Comparison of ENCODE assay signal across 1 fruit fly cellular context in genomic region chr2L:19542268-19542773, dm6.
A peak's percentile ranks its signal among the peaks of the same experiment; 100 is the strongest.
TF ChIP-seq lines count a peak whose summit lies in the region.

No protein-coding gene starts in this region.

TF ChIP-seq in whole organism, embryonic, 481 proteins besides CTCF, POLR2A, EP300 and RAD21 (continued from another document and continues in another):
- TF ChIP-seq zen (tag; optimal IDR thresholded peaks at IDR 0.05; lab: Kevin White, UChicago) (peak; percentile 8), CG15073 (GFP tag; optimal IDR thresholded peaks at IDR 0.05; lab: Kevin White, UChicago) (no peak), Aef1 (GFP tag; IDR thresholded peaks at IDR 0.05; lab: Robert Waterston, UW) (no peak), CG6683 (GFP tag; optimal IDR thresholded peaks at IDR 0.05; lab: Kevin White, UChicago) (no peak), slou (GFP tag; optimal IDR thresholded peaks at IDR 0.05; lab: Kevin White, UChicago) (no peak), E2f2 (GFP tag; IDR thresholded peaks at IDR 0.05; lab: Robert Waterston, UW) (peak; percentile 67), CG6791 (GFP tag; IDR thresholded peaks at IDR 0.05; lab: Robert Waterston, UW; ENCODE audit: partially characterized antibody) (peak; percentile 95), CG10462 (GFP tag; optimal IDR thresholded peaks at IDR 0.05; lab: Kevin White, UChicago) (no peak), CG6175 (GFP tag; IDR thresholded peaks at IDR 0.05; lab: Robert Waterston, UW) (no peak), CG10147 (GFP tag; optimal IDR thresholded peaks at IDR 0.05; lab: Kevin White, UChicago) (no peak), Ets97D (GFP tag; optimal IDR thresholded peaks at IDR 0.05; lab: Kevin White, UChicago) (peak; percentile 10), CG32767 (GFP tag; IDR thresholded peaks at IDR 0.05; lab: Robert Waterston, UW) (0 out of 2 replicates have a peak, but pooled peaks have one; percentile 15), CG12155 (GFP tag; optimal IDR thresholded peaks at IDR 0.05; lab: Kevin White, UChicago) (no peak), onecut (GFP tag; IDR thresholded peaks at IDR 0.05; lab: Robert Waterston, UW) (peak; percentile 8; the same call in 1 of the 2 replicates), CG10431 (GFP tag; optimal IDR thresholded peaks at IDR 0.05; lab: Kevin White, UChicago) (no peak), Oaz (GFP tag; IDR thresholded peaks at IDR 0.05; lab: Robert Waterston, UW) (no peak), slbo (GFP tag; IDR thresholded peaks at IDR 0.05; lab: Robert Waterston, UW) (no peak), cato (GFP tag; optimal IDR thresholded peaks at IDR 0.05; lab: Kevin White, UChicago; ENCODE audit: borderline replicate concordance) (no peak), CG3838 (GFP tag; optimal IDR thresholded peaks at IDR 0.05; lab: Kevin White, UChicago) (no peak), pan (optimal IDR thresholded peaks at IDR 0.05; lab: Kevin White, UChicago) (no peak), pan (GFP tag; optimal IDR thresholded peaks at IDR 0.05 in 1 of 2, IDR thresholded peaks at IDR 0.05 in 1 of 2) (no peak), tna (GFP tag; IDR thresholded peaks at IDR 0.05; lab: Robert Waterston, UW; ENCODE audit: partially characterized antibody) (peak; percentile 92), BtbVII (GFP tag; optimal IDR thresholded peaks at IDR 0.05; lab: Kevin White, UChicago) (peak; percentile 18), CG13894 (tag; optimal IDR thresholded peaks at IDR 0.05; lab: Kevin White, UChicago) (peak; percentile 28), ro (GFP tag; IDR thresholded peaks at IDR 0.05; lab: Robert Waterston, UW) (no peak), Vsx1 (GFP tag; optimal IDR thresholded peaks at IDR 0.05; lab: Kevin White, UChicago) (no peak), dpn (GFP tag; optimal IDR thresholded peaks at IDR 0.05; lab: Kevin White, UChicago) (no peak), Kr (GFP tag; optimal IDR thresholded peaks at IDR 0.05; lab: Kevin White, UChicago) (no peak), exex (tag; optimal IDR thresholded peaks at IDR 0.05; lab: Kevin White, UChicago) (peak; percentile 10), pb (GFP tag; optimal IDR thresholded peaks at IDR 0.05; lab: Kevin White, UChicago) (no peak), eyg (GFP tag; optimal IDR thresholded peaks at IDR 0.05; lab: Kevin White, UChicago) (no peak), Meics (GFP tag; optimal IDR thresholded peaks at IDR 0.05; lab: Kevin White, UChicago) (no peak), nerfin-2 (GFP tag; IDR thresholded peaks at IDR 0.05; lab: Robert Waterston, UW; ENCODE audit: partially characterized antibody) (peak; percentile 95), amos (GFP tag; IDR thresholded peaks at IDR 0.05; lab: Robert Waterston, UW; ENCODE audit: partially characterized antibody) (peak; percentile 79; the same call in 1 of the 2 replicates), CG33213 (GFP tag; optimal IDR thresholded peaks at IDR 0.05; lab: Kevin White, UChicago) (peak; percentile 19), CG10366 (GFP tag; IDR thresholded peaks at IDR 0.05; lab: Robert Waterston, UW) (no peak), br (optimal IDR thresholded peaks at IDR 0.05; lab: Kevin White, UChicago) (no peak), grau (tag; optimal IDR thresholded peaks at IDR 0.05; lab: Kevin White, UChicago) (peak; percentile 6), lmd (GFP tag; IDR thresholded peaks at IDR 0.05; lab: Robert Waterston, UW) (no peak), CG17385 (GFP tag; optimal IDR thresholded peaks at IDR 0.05; lab: Kevin White, UChicago) (no peak), grn (GFP tag; optimal IDR thresholded peaks at IDR 0.05; lab: Kevin White, UChicago) (peak; percentile 62), CG31441 (GFP tag; IDR thresholded peaks at IDR 0.05; lab: Robert Waterston, UW) (peak; percentile 62), shn (GFP tag; optimal IDR thresholded peaks at IDR 0.05; lab: Kevin White, UChicago) (no peak), CG2129 (GFP tag; IDR thresholded peaks at IDR 0.05; lab: Robert Waterston, UW; ENCODE audit: partially characterized antibody) (peak; percentile 62), aop (GFP tag; IDR thresholded peaks at IDR 0.05; lab: Robert Waterston, UW) (no peak), oc (tag; optimal IDR thresholded peaks at IDR 0.05; lab: Kevin White, UChicago) (peak; percentile 71), trem (tag; optimal IDR thresholded peaks at IDR 0.05; lab: Kevin White, UChicago) (peak; percentile 49), CG11504 (tag; optimal IDR thresholded peaks at IDR 0.05; lab: Kevin White, UChicago) (peak; percentile 5), CG12659 (GFP tag; optimal IDR thresholded peaks at IDR 0.05; lab: Kevin White, UChicago) (peak; percentile 77), fd3F (GFP tag; optimal IDR thresholded peaks at IDR 0.05; lab: Kevin White, UChicago) (no peak), hb (GFP tag; IDR thresholded peaks at IDR 0.05; lab: Robert Waterston, UW; ENCODE audit: partially characterized antibody) (peak; percentile 82; the same call in 1 of the 3 replicates), sug (tag; optimal IDR thresholded peaks at IDR 0.05; lab: Kevin White, UChicago) (no peak), chinmo (GFP tag; IDR thresholded peaks at IDR 0.05; lab: Robert Waterston, UW; ENCODE audit: partially characterized antibody) (peak; percentile 66; the same call in 2 of the 4 replicates), CG43689 (GFP tag; IDR thresholded peaks at IDR 0.05; lab: Robert Waterston, UW) (no peak), CG42726 (GFP tag; IDR thresholded peaks at IDR 0.05; lab: Robert Waterston, UW; ENCODE audit: partially characterized antibody) (no peak), BEAF-32 (GFP tag; optimal IDR thresholded peaks at IDR 0.05; lab: Kevin White, UChicago) (peak; percentile 81), CG11723 (GFP tag; optimal IDR thresholded peaks at IDR 0.05; lab: Kevin White, UChicago) (no peak), CG2678 (tag; optimal IDR thresholded peaks at IDR 0.05; lab: Kevin White, UChicago) (peak; percentile 8), CG1024 (GFP tag; IDR thresholded peaks at IDR 0.05; lab: Robert Waterston, UW) (no peak), Scr (GFP tag; IDR thresholded peaks at IDR 0.05; lab: Robert Waterston, UW; ENCODE audit: partially characterized antibody) (peak; percentile 86), cg (GFP tag; optimal IDR thresholded peaks at IDR 0.05; lab: Kevin White, UChicago) (peak; percentile 72), ato (GFP tag; IDR thresholded peaks at IDR 0.05; lab: Robert Waterston, UW; ENCODE audit: partially characterized antibody) (peak; percentile 94), CG8388 (GFP tag; optimal IDR thresholded peaks at IDR 0.05; lab: Kevin White, UChicago) (no peak), HmgD (GFP tag; optimal IDR thresholded peaks at IDR 0.05; lab: Kevin White, UChicago) (peak; percentile 38), CG11456 (GFP tag; IDR thresholded peaks at IDR 0.05; lab: Robert Waterston, UW) (no peak), Rx (GFP tag; IDR thresholded peaks at IDR 0.05; lab: Robert Waterston, UW) (no peak), CG11247 (GFP tag; IDR thresholded peaks at IDR 0.05; lab: Robert Waterston, UW) (no peak), bab2 (GFP tag; optimal IDR thresholded peaks at IDR 0.05; lab: Kevin White, UChicago) (no peak), mam (GFP tag; optimal IDR thresholded peaks at IDR 0.05; lab: Kevin White, UChicago) (no peak), CG3995 (GFP tag; optimal IDR thresholded peaks at IDR 0.05; lab: Kevin White, UChicago) (peak; percentile 99), Awh (GFP tag; IDR thresholded peaks at IDR 0.05; lab: Robert Waterston, UW) (no peak), pita (GFP tag; optimal IDR thresholded peaks at IDR 0.05; lab: Kevin White, UChicago) (no peak), H2.0 (GFP tag; IDR thresholded peaks at IDR 0.05; lab: Robert Waterston, UW) (no peak), h (optimal IDR thresholded peaks at IDR 0.05; lab: Kevin White, UChicago) (no peak), CG7928 (GFP tag; optimal IDR thresholded peaks at IDR 0.05; lab: Kevin White, UChicago) (no peak), zen2 (GFP tag; IDR thresholded peaks at IDR 0.05; lab: Robert Waterston, UW; ENCODE audit: partially characterized antibody) (peak; percentile 93), chm (GFP tag; IDR thresholded peaks at IDR 0.05; lab: Robert Waterston, UW) (0 out of 2 replicates have a peak, but pooled peaks have one; percentile 11), CG12236 (GFP tag; optimal IDR thresholded peaks at IDR 0.05; lab: Kevin White, UChicago) (no peak), Dip3 (GFP tag; optimal IDR thresholded peaks at IDR 0.05; lab: Kevin White, UChicago) (no peak), dm (GFP tag; optimal IDR thresholded peaks at IDR 0.05; lab: Kevin White, UChicago) (peak; percentile 1), Hsf (GFP tag; optimal IDR thresholded peaks at IDR 0.05; lab: Kevin White, UChicago) (peak; percentile 1), ems (GFP tag; optimal IDR thresholded peaks at IDR 0.05; lab: Kevin White, UChicago) (no peak), tgo (GFP tag; IDR thresholded peaks at IDR 0.05; lab: Robert Waterston, UW) (no peak), Opbp (GFP tag; IDR thresholded peaks at IDR 0.05; lab: Robert Waterston, UW; ENCODE audit: partially characterized antibody) (peak; percentile 83; the same call in 2 of the 3 replicates), Atf-2 (GFP tag; optimal IDR thresholded peaks at IDR 0.05; lab: Kevin White, UChicago) (no peak), gsb-n (tag; optimal IDR thresholded peaks at IDR 0.05; lab: Kevin White, UChicago) (no peak), run (tag; optimal IDR thresholded peaks at IDR 0.05; lab: Kevin White, UChicago) (no peak), croc (GFP tag; conservative IDR thresholded peaks at IDR 0.05; lab: Robert Waterston, UW) (no peak), Adf1 (GFP tag; IDR thresholded peaks at IDR 0.05; lab: Robert Waterston, UW) (no peak), CG2116 (GFP tag; optimal IDR thresholded peaks at IDR 0.05; lab: Kevin White, UChicago) (peak; percentile 78), CG12071 (GFP tag; optimal IDR thresholded peaks at IDR 0.05; lab: Kevin White, UChicago) (no peak), yki (optimal IDR thresholded peaks at IDR 0.05; lab: Kevin White, UChicago) (no peak), tll (GFP tag; optimal IDR thresholded peaks at IDR 0.05; lab: Kevin White, UChicago) (no peak), peb (GFP tag; IDR thresholded peaks at IDR 0.05; lab: Robert Waterston, UW) (no peak), CG15269 (tag; optimal IDR thresholded peaks at IDR 0.05; lab: Kevin White, UChicago) (no peak), CG3847 (GFP tag; IDR thresholded peaks at IDR 0.05; lab: Robert Waterston, UW) (no peak), NfI (GFP tag; optimal IDR thresholded peaks at IDR 0.05; lab: Kevin White, UChicago) (no peak), CG34376 (GFP tag; optimal IDR thresholded peaks at IDR 0.05; lab: Kevin White, UChicago) (peak; percentile 30), jigr1 (GFP tag; IDR thresholded peaks at IDR 0.05; lab: Robert Waterston, UW) (no peak), Dref (GFP tag; IDR thresholded peaks at IDR 0.05; lab: Robert Waterston, UW) (peak; percentile 92), mld (GFP tag; IDR thresholded peaks at IDR 0.05; lab: Robert Waterston, UW; ENCODE audit: partially characterized antibody) (peak; percentile 84), odd (GFP tag; optimal IDR thresholded peaks at IDR 0.05; lab: Kevin White, UChicago) (no peak), CG9876 (GFP tag; optimal IDR thresholded peaks at IDR 0.05; lab: Kevin White, UChicago) (no peak), emc (GFP tag; optimal IDR thresholded peaks at IDR 0.05; lab: Kevin White, UChicago) (no peak), nerfin-1 (tag; optimal IDR thresholded peaks at IDR 0.05; lab: Kevin White, UChicago) (peak; percentile 63), CG11695 (GFP tag; IDR thresholded peaks at IDR 0.05; lab: Robert Waterston, UW) (no peak), HLH54F (GFP tag; optimal IDR thresholded peaks at IDR 0.05; lab: Kevin White, UChicago) (no peak), hth (optimal IDR thresholded peaks at IDR 0.05; lab: Kevin White, UChicago) (no peak), Doc3 (GFP tag; IDR thresholded peaks at IDR 0.05; lab: Robert Waterston, UW; ENCODE audit: partially characterized antibody) (peak; percentile 85), tup (GFP tag; optimal IDR thresholded peaks at IDR 0.05; lab: Kevin White, UChicago) (no peak), zfh1 (GFP tag; IDR thresholded peaks at IDR 0.05; lab: Robert Waterston, UW) (no peak), CHES-1-like (GFP tag; optimal IDR thresholded peaks at IDR 0.05; lab: Kevin White, UChicago) (no peak), btn (GFP tag; optimal IDR thresholded peaks at IDR 0.05; lab: Kevin White, UChicago) (no peak), CG1647 (GFP tag; optimal IDR thresholded peaks at IDR 0.05; lab: Kevin White, UChicago) (no peak), CG6765 (GFP tag; optimal IDR thresholded peaks at IDR 0.05; lab: Kevin White, UChicago) (no peak), CG14050 (GFP tag; IDR thresholded peaks at IDR 0.05; lab: Robert Waterston, UW) (no peak), CG12769 (tag; optimal IDR thresholded peaks at IDR 0.05; lab: Kevin White, UChicago) (peak; percentile 33), CG9437 (GFP tag; optimal IDR thresholded peaks at IDR 0.05; lab: Kevin White, UChicago) (no peak), gcm2 (GFP tag; optimal IDR thresholded peaks at IDR 0.05; lab: Kevin White, UChicago) (no peak), Deaf1 (tag; optimal IDR thresholded peaks at IDR 0.05; lab: Kevin White, UChicago) (no peak), CG14441 (GFP tag; IDR thresholded peaks at IDR 0.05; lab: Robert Waterston, UW) (no peak), CG9817 (tag; optimal IDR thresholded peaks at IDR 0.05; lab: Kevin White, UChicago) (no peak), CG10267 (tag; optimal IDR thresholded peaks at IDR 0.05; lab: Kevin White, UChicago) (peak; percentile 46), vnd (GFP tag; IDR thresholded peaks at IDR 0.05; lab: Robert Waterston, UW; ENCODE audit: partially characterized antibody) (peak; percentile 91), knrl (GFP tag; IDR thresholded peaks at IDR 0.05; lab: Robert Waterston, UW; ENCODE audit: partially characterized antibody) (peak; percentile 77), Sox100B (GFP tag; optimal IDR thresholded peaks at IDR 0.05; lab: Kevin White, UChicago) (no peak), CG9797 (GFP tag; optimal IDR thresholded peaks at IDR 0.05; lab: Kevin White, UChicago) (peak; percentile 7), CG32772 (GFP tag; IDR thresholded peaks at IDR 0.05; lab: Robert Waterston, UW) (no peak), unc-4 (GFP tag; IDR thresholded peaks at IDR 0.05; lab: Robert Waterston, UW; ENCODE audit: partially characterized antibody) (peak; percentile 91), Poxn (GFP tag; IDR thresholded peaks at IDR 0.05; lab: Robert Waterston, UW) (no peak), Side (GFP tag; optimal IDR thresholded peaks at IDR 0.05; lab: Kevin White, UChicago) (no peak), abd-A (tag; optimal IDR thresholded peaks at IDR 0.05; lab: Kevin White, UChicago) (peak; percentile 84), CG10979 (tag; optimal IDR thresholded peaks at IDR 0.05; lab: Kevin White, UChicago) (no peak)
